Worm (Caenorhabditis elegans): ENCODE measurements around the gene Y45G5AM.6.

ce11 chrV:4116071-4116470 lies 36.0 kb downstream of the Y45G5AM.6 start, which contains the start of gene T05B4.8:
- TF ChIP-seq med-1 (GFP tag; optimal IDR thresholded peaks at IDR 0.05; ENCODE audit: insufficient read depth): no peak
- no peak for TF ChIP-seq klf-2 (GFP tag; conservative IDR thresholded peaks at IDR 0.05)

Data from whole organism, midembryonic.